Worm (Caenorhabditis elegans): ENCODE data around the gene rnf-113.

rnf-113 gene

ce11 chrIII:10759050-10760023 lies 1.9 kb upstream of the rnf-113 start, which contains the start of gene tasp-1 (continued):
- TF ChIP-seq dmd-4 (tag; optimal IDR thresholded peaks at IDR 0.05; ENCODE audit: borderline replicate concordance), result peak; percentile 97
- TF ChIP-seq ceh-18 (tag; optimal IDR thresholded peaks at IDR 0.05), result peak; percentile 100
- peak; percentile 100 for TF ChIP-seq hlh-30 (tag; optimal IDR thresholded peaks at IDR 0.05; ENCODE audit: insufficient read depth)
- TF ChIP-seq ets-4 (tag; optimal IDR thresholded peaks at IDR 0.05), result peak; percentile 99
- peak; percentile 91 for TF ChIP-seq tbx-7 (tag; optimal IDR thresholded peaks at IDR 0.05)
- TF ChIP-seq elt-4 (tag; optimal IDR thresholded peaks at IDR 0.05), result peak; percentile 26
- TF ChIP-seq pat-9 (tag; optimal IDR thresholded peaks at IDR 0.05), result peak; percentile 98
- TF ChIP-seq ttx-3 (tag; optimal IDR thresholded peaks at IDR 0.05), result peak; percentile 89
- peak; percentile 92 for TF ChIP-seq hlh-6 (tag; optimal IDR thresholded peaks at IDR 0.05)
- TF ChIP-seq ztf-16 (tag; optimal IDR thresholded peaks at IDR 0.05), result peak; percentile 100
- TF ChIP-seq tbx-2 (tag; optimal IDR thresholded peaks at IDR 0.05), result peak; percentile 100
- TF ChIP-seq pha-2 (tag; optimal IDR thresholded peaks at IDR 0.05), result peak; percentile 90
- TF ChIP-seq ceh-31 (tag; optimal IDR thresholded peaks at IDR 0.05), result peak; percentile 100
- peak; percentile 93 for TF ChIP-seq unc-55 (GFP tag; optimal IDR thresholded peaks at IDR 0.05)
- peak; percentile 98 for TF ChIP-seq mec-3 (tag; optimal IDR thresholded peaks at IDR 0.05; ENCODE audit: borderline replicate concordance)
- TF ChIP-seq dve-1 (tag; optimal IDR thresholded peaks at IDR 0.05), result peak; percentile 98
- TF ChIP-seq K09A11.1 (tag; optimal IDR thresholded peaks at IDR 0.05; ENCODE audit: insufficient read depth), result peak; percentile 95
- TF ChIP-seq ama-1 (optimal IDR thresholded peaks at IDR 0.05), result no peak
- TF ChIP-seq unc-3 (GFP tag; conservative IDR thresholded peaks at IDR 0.05), result peak; percentile 96
- TF ChIP-seq unc-3 (tag; optimal IDR thresholded peaks at IDR 0.05), result peak; percentile 97
- TF ChIP-seq K02D7.2 (tag; optimal IDR thresholded peaks at IDR 0.05), result peak; percentile 92
- TF ChIP-seq npax-4 (tag; optimal IDR thresholded peaks at IDR 0.05), result peak; percentile 62
- peak; percentile 98 for TF ChIP-seq hlh-8 (tag; optimal IDR thresholded peaks at IDR 0.05)
- peak; percentile 76 for TF ChIP-seq lin-11 (tag; optimal IDR thresholded peaks at IDR 0.05)
- TF ChIP-seq unc-86 (tag; optimal IDR thresholded peaks at IDR 0.05), result peak; percentile 99
- TF ChIP-seq gmeb-2 (tag; optimal IDR thresholded peaks at IDR 0.05), result peak; percentile 91
- peak; percentile 83 for TF ChIP-seq che-1 (tag; optimal IDR thresholded peaks at IDR 0.05)
- peak; percentile 83 for TF ChIP-seq hlh-15 (tag; optimal IDR thresholded peaks at IDR 0.05)
- peak; percentile 99 for TF ChIP-seq elt-2 (tag; optimal IDR thresholded peaks at IDR 0.05)
- peak; percentile 98 for TF ChIP-seq F13H6.1 (tag; optimal IDR thresholded peaks at IDR 0.05)
- TF ChIP-seq ref-2 (tag; optimal IDR thresholded peaks at IDR 0.05), result peak; percentile 100
- TF ChIP-seq fax-1 (tag; optimal IDR thresholded peaks at IDR 0.05), result peak; percentile 92
- peak; percentile 90 for TF ChIP-seq hlh-13 (GFP tag; optimal IDR thresholded peaks at IDR 0.05)
- TF ChIP-seq ceh-2 (tag; optimal IDR thresholded peaks at IDR 0.05), result peak; percentile 98
- peak; percentile 96 for TF ChIP-seq ceh-19 (GFP tag; optimal IDR thresholded peaks at IDR 0.05)

ce11 chrIII:10758422-10758821 lies 982 bp upstream of the rnf-113 start, which contains the start of gene K01G5.10:
Gene K01G5.10 (minus strand): TSS chrIII:10758522.
- no peak for TF ChIP-seq zip-5 (tag; optimal IDR thresholded peaks at IDR 0.05)

- TF ChIP-seq ceh-18 (tag; optimal IDR thresholded peaks at IDR 0.05), result no peak
- no peak for TF ChIP-seq fax-1 (tag; optimal IDR thresholded peaks at IDR 0.05)
- no peak for TF ChIP-seq unc-3 (GFP tag; conservative IDR thresholded peaks at IDR 0.05)
- no peak for TF ChIP-seq unc-3 (tag; optimal IDR thresholded peaks at IDR 0.05)
- TF ChIP-seq unc-42 (tag; optimal IDR thresholded peaks at IDR 0.05), result no peak
- TF ChIP-seq ahr-1 (tag; optimal IDR thresholded peaks at IDR 0.05), result no peak
- TF ChIP-seq ref-2 (tag; optimal IDR thresholded peaks at IDR 0.05), result no peak
Observed at ce11 chrIII:10755480-10756066, 1.9 kb downstream of the rnf-113 start, which contains the start of gene hpl-2. Gene hpl-2 (minus strand): TSS chrIII:10755530.

Data from whole organism, late embryonic.